Worm (Caenorhabditis elegans): ENCODE measurements around the gene skpo-1.

DNA sequence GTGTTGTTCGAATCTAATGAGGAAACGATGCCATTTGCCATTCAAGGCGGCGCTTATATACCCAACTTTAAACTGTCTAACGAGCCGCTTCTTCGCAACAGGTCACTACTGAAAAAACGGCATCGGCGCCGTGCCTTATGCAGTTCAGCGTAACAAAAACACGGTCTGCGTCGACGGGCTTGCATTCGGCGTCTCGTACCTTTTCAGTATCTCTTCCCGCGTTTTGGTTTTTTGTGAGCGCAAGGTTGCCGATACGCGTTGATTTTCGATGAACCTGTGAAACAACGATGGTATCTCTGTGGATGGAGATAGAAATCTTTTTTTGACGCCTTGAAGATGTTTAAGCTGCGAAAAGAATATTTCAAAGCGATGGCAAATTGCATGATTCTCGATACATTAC, 45.3 kb downstream of the skpo-1 start, which contains the start of gene col-77:
- TF ChIP-seq mdl-1 (tag; optimal IDR thresholded peaks at IDR 0.05) (no peak), nhr-237 (tag; optimal IDR thresholded peaks at IDR 0.05) (no peak)

Data from whole organism, L1 larva.